Worm (Caenorhabditis elegans): Measurements from ENCODE around the gene C03B1.10.

DNA sequence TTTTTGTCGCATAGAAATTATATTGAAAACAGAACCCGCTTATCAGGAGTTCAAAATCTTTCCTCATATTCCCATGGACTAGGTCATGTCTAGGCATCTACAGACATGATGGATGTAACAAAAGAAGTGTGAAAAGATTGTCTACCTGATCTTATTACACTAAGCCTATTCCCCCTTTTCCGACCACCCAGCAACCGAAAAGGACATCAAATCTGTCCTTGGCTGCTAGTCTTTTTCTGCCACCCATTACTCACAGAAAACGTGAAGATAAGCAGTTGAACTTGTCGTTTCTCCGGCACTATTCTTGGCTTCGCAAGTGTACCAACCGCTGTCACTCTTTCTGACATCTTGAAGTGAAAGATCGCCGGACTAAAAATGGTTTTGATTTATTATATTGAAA, 25.3 kb upstream of the C03B1.10 start:
- TF ChIP-seq ztf-29 (GFP tag; IDR thresholded peaks at IDR 0.05) (no peak), flt-1 (GFP tag; IDR thresholded peaks at IDR 0.05) (no peak), ztf-23 (GFP tag; IDR thresholded peaks at IDR 0.05) (no peak), cog-1 (tag; optimal IDR thresholded peaks at IDR 0.05) (no peak)

Data from whole organism, midembryonic.